Worm (Caenorhabditis elegans) whole organism, L4 larva: ENCODE results near the gene T08G5.1.
"Not testable (repeated sequence)": the region's sequence is repeated elsewhere in the genome, so short reads cannot be mapped to it uniquely, and the experiment has no call there.

Experiments
- D1046.2 ChIP-seq: fragments of 200-800 bp; sonication (Bioruptor generic); IDR thresholded peaks from 2 replicates; pipeline ENCODE4 v1.3.6; 2022; ENCODE audit warnings: missing genetic modification characterization, missing compliant biosample characterization
- F10B5.3 ChIP-seq: sonication (generic microtip); optimal IDR thresholded peaks from 2 replicates; lab custom pipeline; 2016; ENCODE audit warnings: mild to moderate bottlenecking, missing genetic modification characterization, missing compliant biosample characterization
- Y105C5A.15 ChIP-seq: fragments of 200-800 bp; sonication (Bioruptor generic); IDR thresholded peaks from 2 replicates; pipeline ENCODE4 v1.3.6; 2022; ENCODE audit warnings: missing genetic modification characterization, missing compliant biosample characterization
- Y75B8A.6 ChIP-seq: fragments of 200-800 bp; sonication (Bioruptor generic); IDR thresholded peaks from 2 replicates; pipeline ENCODE4 v1.3.6; 2022; ENCODE audit warnings: missing genetic modification reagents, missing genetic modification characterization, missing compliant biosample characterization
- ctbp-1 ChIP-seq: fragments of 200-800 bp; sonication (Bioruptor generic); IDR thresholded peaks from 2 replicates; pipeline ENCODE4 v1.3.6; 2022; ENCODE audit warnings: missing genetic modification reagents, missing genetic modification characterization, missing compliant biosample characterization
- egl-27 ChIP-seq: sonication (generic microtip); optimal IDR thresholded peaks from 3 replicates; lab custom pipeline; 2017; ENCODE audit warnings: missing biosample characterization, missing genetic modification reagents, missing genetic modification characterization
- lin-15B ChIP-seq: fragments of 150-350 bp; sonication (generic microtip); optimal IDR thresholded peaks from 3 replicates; lab custom pipeline; 2014; ENCODE audit warnings: missing biosample characterization, missing genetic modification characterization
- mdl-1 ChIP-seq, 2 experiments: fragments of 150-350 bp in 1 of 2; sonication (generic microtip) in 1 of 2; optimal IDR thresholded peaks; 2 replicates each; lab custom pipeline; 2014 to 2017; ENCODE audit warnings: missing biosample characterization in 2 of 2, missing genetic modification characterization in 2 of 2
- skn-1 ChIP-seq: fragments of 150-350 bp; optimal IDR thresholded peaks from 2 replicates; lab custom pipeline; 2014; ENCODE audit warnings: missing biosample characterization, missing genetic modification characterization
- snpc-4 ChIP-seq: fragments of 150-350 bp; optimal IDR thresholded peaks from 2 replicates; lab custom pipeline; 2014; ENCODE audit warnings: missing biosample characterization, missing genetic modification characterization
- unc-39 ChIP-seq: sonication (generic microtip); optimal IDR thresholded peaks from 2 replicates; lab custom pipeline; 2017; ENCODE audit warnings: missing biosample characterization, missing genetic modification characterization
- vab-7 ChIP-seq: fragments of 200-800 bp; sonication (Bioruptor generic); IDR thresholded peaks from 2 replicates; pipeline ENCODE4 v1.3.6; 2022; ENCODE audit warnings: missing genetic modification reagents, missing genetic modification characterization, missing compliant biosample characterization

DNA sequence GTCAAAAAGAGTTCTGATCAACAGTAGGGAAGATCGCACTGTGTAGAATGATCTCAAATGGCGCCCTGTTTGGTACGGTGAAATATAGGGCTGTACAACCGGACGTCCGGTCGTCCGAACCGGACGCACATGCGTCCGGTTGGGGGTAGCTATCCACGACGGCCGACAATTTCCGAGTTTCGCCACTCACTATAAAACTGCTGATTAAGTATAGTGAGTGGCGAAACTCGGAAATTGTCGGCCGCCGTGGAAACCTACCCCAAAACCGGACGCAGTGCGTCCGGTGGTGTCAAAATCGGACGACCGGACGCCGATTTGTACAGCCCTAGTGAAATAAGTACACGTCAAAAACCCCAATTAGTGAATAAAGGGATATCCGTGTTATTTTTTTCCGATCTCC lies 26.5 kb upstream of the T08G5.1 start:
- not testable (repeated sequence) for TF ChIP-seq unc-39; Y105C5A.15 (GFP tag; lab: Robert Waterston, UW); Y75B8A.6; F10B5.3 (tag; lab: Kevin White, UChicago); lin-15B (tag; lab: Kevin White, UChicago); ctbp-1 (GFP tag; lab: Robert Waterston, UW); snpc-4; mdl-1 (tag; optimal IDR thresholded peaks at IDR 0.05; lab: Kevin White, UChicago); vab-7 (GFP tag; lab: Robert Waterston, UW); skn-1 (tag; lab: Kevin White, UChicago); D1046.2; egl-27 (tag; lab: Kevin White, UChicago)
